Worm (Caenorhabditis elegans) whole organism, midembryonic: ENCODE results near the gene nhr-212.

Experiments used
- T22C8.4 ChIP-seq: fragments of 200-800 bp; sonication (Bioruptor generic); IDR thresholded peaks from 2 replicates; pipeline ENCODE4 v1.3.6; 2022; ENCODE audit warnings: missing genetic modification characterization, missing compliant biosample characterization
- cog-1 ChIP-seq: sonication (generic microtip); optimal IDR thresholded peaks from 2 replicates; lab custom pipeline; 2016; ENCODE audit warnings: missing genetic modification characterization, missing compliant biosample characterization
- flt-1 ChIP-seq: fragments of 200-800 bp; sonication (Bioruptor generic); IDR thresholded peaks from 2 replicates; pipeline ENCODE4 v1.3.6; 2022; ENCODE audit warnings: missing genetic modification characterization, missing compliant biosample characterization
- klf-2 ChIP-seq: fragments of 200-800 bp; sonication (Bioruptor generic); conservative IDR thresholded peaks from 2 replicates; pipeline ENCODE4 v1.3.6; 2022; ENCODE audit warnings: missing genetic modification reagents, missing genetic modification characterization, missing compliant biosample characterization
- med-1 ChIP-seq: sonication (generic microtip); optimal IDR thresholded peaks from 2 replicates; lab custom pipeline; 2017; ENCODE audit warnings: missing genetic modification characterization, mild to moderate bottlenecking, missing compliant biosample characterization, antibody characterized with exemption, missing genetic modification reagents; ENCODE audit not compliant: insufficient read depth
- ref-1 ChIP-seq: fragments of 200-800 bp; sonication (Bioruptor generic); conservative IDR thresholded peaks from 2 replicates; pipeline ENCODE4 v1.3.6; 2022; ENCODE audit warnings: missing genetic modification reagents, missing genetic modification characterization, missing compliant biosample characterization
- tab-1 ChIP-seq: fragments of 200-800 bp; sonication (Bioruptor generic); IDR thresholded peaks from 2 replicates; pipeline ENCODE4 v1.3.6; 2022; ENCODE audit warnings: missing genetic modification characterization, missing compliant biosample characterization
- ztf-23 ChIP-seq: fragments of 200-800 bp; sonication (Bioruptor generic); IDR thresholded peaks from 2 replicates; pipeline ENCODE4 v1.3.6; 2022; ENCODE audit warnings: missing genetic modification reagents, missing genetic modification characterization, missing compliant biosample characterization
- ztf-29 ChIP-seq: fragments of 200-800 bp; sonication (Bioruptor generic); IDR thresholded peaks from 2 replicates; pipeline ENCODE4 v1.3.6; 2022; ENCODE audit warnings: missing genetic modification reagents, missing genetic modification characterization, missing compliant biosample characterization

nhr-212 gene

DNA sequence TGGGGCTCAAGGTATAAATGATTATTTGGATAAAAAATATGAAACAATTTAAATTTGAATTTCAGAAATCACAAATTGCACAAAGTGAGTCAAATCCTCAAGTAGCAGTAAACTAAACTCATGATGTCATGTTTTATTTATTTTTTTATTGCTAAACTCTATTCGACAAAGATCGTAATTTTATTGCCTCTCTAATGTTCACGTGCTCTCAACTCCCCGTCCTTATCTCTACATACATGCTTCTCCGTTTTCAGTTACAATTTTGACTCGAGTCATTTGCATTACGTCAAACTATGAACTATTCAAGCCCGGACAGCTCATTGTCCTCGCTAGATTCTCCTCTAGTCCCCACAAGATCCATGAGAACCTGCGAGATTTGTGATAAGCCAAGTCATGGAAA is 10.1 kb upstream of the nhr-212 start, which contains the start of gene nhr-99:
TSS of gene nhr-99 (plus strand) at position 263 of the 400 bp plus-strand sequence.
- TF ChIP-seq T22C8.4 (GFP tag; lab: Robert Waterston, UW) (no peak), ztf-23 (GFP tag; lab: Robert Waterston, UW) (no peak), ztf-29 (GFP tag; lab: Robert Waterston, UW) (no peak), flt-1 (no peak), tab-1 (GFP tag; lab: Robert Waterston, UW) (no peak), cog-1 (tag; lab: Kevin White, UChicago) (no peak)

DNA sequence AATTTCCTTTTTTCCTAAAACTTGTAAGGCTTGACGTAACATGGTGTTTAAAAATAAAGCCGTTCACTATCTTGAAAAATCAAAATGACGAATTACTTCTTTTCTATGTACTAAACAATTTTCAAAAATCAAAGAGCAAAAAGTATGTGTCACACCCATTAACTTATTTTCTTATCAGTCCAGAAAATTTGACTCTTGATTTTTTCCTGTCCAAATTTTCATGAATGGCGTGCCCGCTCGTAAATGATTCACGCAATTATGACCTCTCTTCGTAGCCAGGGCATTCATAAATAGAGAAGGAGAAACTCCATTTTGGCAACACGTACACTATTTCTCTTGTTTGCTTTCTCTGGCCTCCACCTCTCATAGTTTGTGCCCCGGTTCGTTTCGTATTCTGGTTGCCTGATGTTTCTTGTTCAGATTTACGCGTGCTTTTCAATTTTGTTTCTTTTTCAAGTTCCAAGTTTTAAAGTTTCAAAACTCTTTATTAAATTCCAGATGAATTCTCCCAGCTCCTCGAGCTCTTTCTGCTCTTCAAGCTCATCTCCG is 6.9 kb upstream of the nhr-212 start, which contains the start of gene nhr-55:
TSS of gene nhr-55 (plus strand) at position 499 of the 549 bp plus-strand sequence.
- no peak for TF ChIP-seq ref-1 (GFP tag; lab: Robert Waterston, UW)
- no peak for TF ChIP-seq cog-1 (tag; lab: Kevin White, UChicago)
- no peak for TF ChIP-seq med-1 (GFP tag; lab: Kevin White, UChicago)
- no peak for TF ChIP-seq ztf-29 (GFP tag; lab: Robert Waterston, UW)
- TF ChIP-seq flt-1: no peak
- no peak for TF ChIP-seq ztf-23 (GFP tag; lab: Robert Waterston, UW)
- TF ChIP-seq tab-1 (GFP tag; lab: Robert Waterston, UW): no peak
- TF ChIP-seq klf-2 (GFP tag; lab: Robert Waterston, UW): no peak
- TF ChIP-seq T22C8.4 (GFP tag; lab: Robert Waterston, UW): no peak

DNA sequence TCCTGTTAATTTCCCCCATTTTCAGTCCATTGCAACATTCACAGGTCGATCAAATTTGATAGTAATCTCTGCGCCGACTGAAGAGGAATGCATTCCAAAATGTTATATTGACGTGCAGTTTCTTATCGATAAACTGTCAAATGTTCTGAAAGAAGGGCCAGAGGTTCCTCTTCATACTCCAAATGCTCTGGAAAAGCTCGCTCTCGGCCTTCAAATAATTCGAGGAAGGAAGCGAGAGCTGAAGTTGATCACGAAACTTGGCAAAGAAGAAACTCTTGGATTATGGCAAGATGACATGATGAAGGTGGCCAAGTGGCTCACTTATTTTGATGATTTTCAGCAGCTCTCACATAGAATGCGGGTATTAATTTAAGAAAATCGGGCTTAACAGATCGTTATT is 5.6 kb upstream of the nhr-212 start:
- TF ChIP-seq ref-1 (GFP tag; lab: Robert Waterston, UW): no peak
- no peak for TF ChIP-seq med-1 (GFP tag; lab: Kevin White, UChicago)
- TF ChIP-seq cog-1 (tag; lab: Kevin White, UChicago): no peak
- no peak for TF ChIP-seq T22C8.4 (GFP tag; lab: Robert Waterston, UW)
- no peak for TF ChIP-seq ztf-23 (GFP tag; lab: Robert Waterston, UW)
- TF ChIP-seq ztf-29 (GFP tag; lab: Robert Waterston, UW): no peak
- no peak for TF ChIP-seq tab-1 (GFP tag; lab: Robert Waterston, UW)
- TF ChIP-seq flt-1: no peak
- TF ChIP-seq klf-2 (GFP tag; lab: Robert Waterston, UW): no peak

DNA sequence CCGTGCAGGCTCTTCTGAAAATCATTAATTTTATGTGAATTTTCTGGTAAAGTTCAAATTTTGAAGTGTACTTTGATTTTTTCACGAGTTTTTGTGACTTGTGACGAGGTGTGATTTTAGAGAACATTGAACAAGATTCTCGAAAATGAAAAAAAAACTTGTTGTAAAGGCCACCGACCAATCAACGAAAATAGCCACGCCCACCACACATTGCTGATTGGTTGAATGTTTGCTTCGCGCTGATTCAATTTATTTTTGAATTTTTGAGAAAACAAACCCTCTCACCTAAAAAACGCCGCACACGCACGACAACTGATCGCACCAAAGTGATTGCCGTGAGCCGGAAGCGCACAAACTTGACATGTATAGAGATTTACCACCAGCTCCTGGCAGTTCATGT is 1.8 kb upstream of the nhr-212 start:
- TF ChIP-seq klf-2 (GFP tag; lab: Robert Waterston, UW) (no peak), ref-1 (GFP tag; lab: Robert Waterston, UW) (no peak), cog-1 (tag; lab: Kevin White, UChicago) (no peak), med-1 (GFP tag; lab: Kevin White, UChicago) (no peak), ztf-23 (GFP tag; lab: Robert Waterston, UW) (no peak), flt-1 (no peak), tab-1 (GFP tag; lab: Robert Waterston, UW) (no peak), ztf-29 (GFP tag; lab: Robert Waterston, UW) (no peak), T22C8.4 (GFP tag; lab: Robert Waterston, UW) (no peak)

DNA sequence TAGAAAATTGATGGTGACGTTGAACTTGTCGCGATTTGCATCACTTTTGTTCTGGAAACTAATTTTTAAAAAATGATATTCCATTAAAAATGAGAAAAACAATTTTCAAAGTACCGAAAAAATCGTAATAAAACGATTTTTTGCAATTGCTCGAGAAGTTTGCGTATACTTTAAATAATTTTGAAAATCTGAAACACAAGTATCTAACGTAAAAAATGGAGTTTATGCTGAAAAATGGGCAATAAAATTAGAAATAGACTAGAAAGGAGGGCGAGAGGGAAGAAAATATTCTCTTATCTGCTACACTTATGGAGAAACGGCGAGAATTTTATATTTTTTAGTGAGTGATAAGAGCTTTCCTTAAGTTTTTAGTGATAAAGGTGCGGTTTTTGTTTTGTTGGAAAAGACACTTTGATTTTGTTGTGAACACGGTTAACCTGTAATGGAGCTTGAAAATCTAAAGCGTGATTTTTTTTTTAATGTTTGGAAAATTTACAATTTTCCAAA is 1.3 kb upstream of the nhr-212 start, which contains the start of gene nhr-130:
TSS of gene nhr-130 (minus strand) at position 51 of the 507 bp plus-strand sequence.
- TF ChIP-seq ref-1 (GFP tag; lab: Robert Waterston, UW): no peak
- no peak for TF ChIP-seq ztf-23 (GFP tag; lab: Robert Waterston, UW)
- TF ChIP-seq klf-2 (GFP tag; lab: Robert Waterston, UW): no peak
- TF ChIP-seq flt-1: no peak
- TF ChIP-seq T22C8.4 (GFP tag; lab: Robert Waterston, UW): no peak
- no peak for TF ChIP-seq ztf-29 (GFP tag; lab: Robert Waterston, UW)
- no peak for TF ChIP-seq med-1 (GFP tag; lab: Kevin White, UChicago)
- no peak for TF ChIP-seq cog-1 (tag; lab: Kevin White, UChicago)
- no peak for TF ChIP-seq tab-1 (GFP tag; lab: Robert Waterston, UW)

DNA sequence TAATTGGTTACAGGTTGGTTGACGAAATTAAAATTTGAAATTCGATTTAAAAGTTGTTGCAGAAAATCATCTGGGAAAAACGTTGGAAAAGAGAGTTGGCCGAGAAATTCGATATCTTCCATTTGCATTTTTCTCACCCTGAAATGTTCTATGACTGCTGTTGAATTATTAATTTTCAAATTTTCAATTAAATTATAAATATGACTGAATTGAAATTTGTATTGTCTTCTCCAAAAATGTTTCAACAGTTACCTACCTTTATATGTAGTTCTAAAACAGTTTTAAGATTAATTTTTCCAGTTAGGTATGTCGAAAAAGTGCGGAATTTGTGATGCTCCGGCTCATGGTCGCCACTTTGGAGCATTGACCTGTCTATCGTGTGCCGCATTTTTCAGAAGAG is 2.0 kb downstream of the nhr-212 start, which contains the start of gene nhr-211:
TSS of gene nhr-211 (plus strand) at position 301 of the 400 bp plus-strand sequence.
- no peak for TF ChIP-seq ztf-23 (GFP tag; lab: Robert Waterston, UW)
- no peak for TF ChIP-seq ztf-29 (GFP tag; lab: Robert Waterston, UW)
- no peak for TF ChIP-seq klf-2 (GFP tag; lab: Robert Waterston, UW)
- TF ChIP-seq ref-1 (GFP tag; lab: Robert Waterston, UW): no peak
- no peak for TF ChIP-seq flt-1
- TF ChIP-seq tab-1 (GFP tag; lab: Robert Waterston, UW): no peak
- no peak for TF ChIP-seq med-1 (GFP tag; lab: Kevin White, UChicago)
- TF ChIP-seq T22C8.4 (GFP tag; lab: Robert Waterston, UW): no peak
- no peak for TF ChIP-seq cog-1 (tag; lab: Kevin White, UChicago)

DNA sequence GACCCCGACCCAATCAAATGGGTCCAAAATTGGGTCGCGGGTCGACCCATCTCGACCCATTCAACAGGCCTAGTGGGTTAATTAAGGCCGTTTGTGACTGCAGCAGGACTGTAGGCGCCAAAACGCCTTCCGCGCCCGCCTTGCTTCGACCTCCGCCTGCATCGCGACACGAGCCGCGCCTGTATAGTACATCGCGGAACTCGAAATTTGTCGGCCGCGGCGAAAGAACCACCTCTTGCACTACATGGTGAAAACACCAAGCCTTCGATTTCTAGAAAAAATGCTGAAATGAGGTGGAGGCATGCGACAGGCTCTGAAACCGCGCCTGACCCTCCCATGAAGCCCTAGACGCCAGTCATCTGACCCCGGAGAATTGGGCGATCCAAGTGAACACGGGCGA is 3.3 kb downstream of the nhr-212 start:
- TF ChIP-seq tab-1 (GFP tag; lab: Robert Waterston, UW): no peak
- no peak for TF ChIP-seq ref-1 (GFP tag; lab: Robert Waterston, UW)
- TF ChIP-seq ztf-23 (GFP tag; lab: Robert Waterston, UW): no peak
- no peak for TF ChIP-seq ztf-29 (GFP tag; lab: Robert Waterston, UW)

DNA sequence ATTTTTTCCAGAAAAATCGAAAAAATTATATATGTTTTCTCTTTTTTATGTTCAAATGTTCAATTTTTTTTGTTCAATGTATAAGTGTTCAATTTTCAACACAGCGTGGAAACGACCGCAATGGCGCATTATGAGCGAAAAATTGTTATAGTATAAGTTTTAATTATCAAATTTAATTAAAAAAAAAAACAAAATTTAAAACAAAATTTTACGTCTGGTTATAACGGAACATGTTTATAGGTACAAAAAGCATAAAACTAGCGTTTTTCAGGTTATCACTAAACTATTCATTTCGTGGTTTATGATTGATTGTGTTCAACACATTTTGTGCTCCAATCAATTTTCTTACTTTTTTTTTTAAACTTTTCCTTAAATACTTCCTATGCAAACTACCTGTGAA is 4.7 kb downstream of the nhr-212 start, which contains the start of gene nhr-106:
TSS of gene nhr-106 (plus strand) at position 301 of the 400 bp plus-strand sequence.
- TF ChIP-seq klf-2 (GFP tag; lab: Robert Waterston, UW): no peak
- no peak for TF ChIP-seq cog-1 (tag; lab: Kevin White, UChicago)
- TF ChIP-seq ref-1 (GFP tag; lab: Robert Waterston, UW): no peak
- no peak for TF ChIP-seq ztf-29 (GFP tag; lab: Robert Waterston, UW)
- TF ChIP-seq T22C8.4 (GFP tag; lab: Robert Waterston, UW): no peak
- no peak for TF ChIP-seq tab-1 (GFP tag; lab: Robert Waterston, UW)
- no peak for TF ChIP-seq flt-1
- TF ChIP-seq med-1 (GFP tag; lab: Kevin White, UChicago): no peak
- no peak for TF ChIP-seq ztf-23 (GFP tag; lab: Robert Waterston, UW)

DNA sequence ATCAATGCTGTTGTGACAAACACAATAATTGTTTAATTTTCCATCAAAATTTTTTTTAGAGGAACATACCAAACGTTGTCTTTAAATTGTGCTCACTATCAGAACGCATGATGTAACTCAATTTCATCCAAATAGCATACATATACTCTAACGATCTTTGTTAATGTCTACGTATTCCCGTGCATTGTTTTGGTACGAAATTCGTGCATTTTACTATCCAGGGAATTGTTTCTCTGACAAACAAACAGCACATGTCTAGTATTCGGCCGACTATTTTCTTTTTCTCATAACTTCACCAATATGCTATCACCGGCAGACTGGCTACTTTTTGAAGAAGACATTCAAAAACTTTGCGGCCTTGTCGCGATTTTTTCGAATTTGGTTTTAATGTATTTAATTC is 6.8 kb downstream of the nhr-212 start, which contains the start of gene str-196:
TSS of gene str-196 (plus strand) at position 301 of the 400 bp plus-strand sequence.
- no peak for TF ChIP-seq ztf-29 (GFP tag; lab: Robert Waterston, UW)
- no peak for TF ChIP-seq ref-1 (GFP tag; lab: Robert Waterston, UW)
- no peak for TF ChIP-seq cog-1 (tag; lab: Kevin White, UChicago)
- no peak for TF ChIP-seq ztf-23 (GFP tag; lab: Robert Waterston, UW)
- no peak for TF ChIP-seq klf-2 (GFP tag; lab: Robert Waterston, UW)
- no peak for TF ChIP-seq flt-1
- TF ChIP-seq tab-1 (GFP tag; lab: Robert Waterston, UW): no peak
- no peak for TF ChIP-seq T22C8.4 (GFP tag; lab: Robert Waterston, UW)
- no peak for TF ChIP-seq med-1 (GFP tag; lab: Kevin White, UChicago)
